Fruit fly (Drosophila melanogaster) whole organism, embryonic: Measurements from ENCODE around the gene CG34453.

Experiments
- B-H1 ChIP-seq: fragments of 200-800 bp; sonication (Bioruptor generic); IDR thresholded peaks from 3 replicates; pipeline ENCODE4 v1.3.6; 2022; ENCODE audit warnings: missing biosample characterization, missing genetic modification characterization
- CG10431 ChIP-seq: fragments of 200-800 bp; sonication (Bioruptor generic); optimal IDR thresholded peaks from 3 replicates; lab custom pipeline; 2018; ENCODE audit warnings: missing biosample characterization, mild to moderate bottlenecking, missing genetic modification characterization
- CG12236 ChIP-seq: fragments of 200-800 bp; sonication (Bioruptor generic); optimal IDR thresholded peaks from 2 replicates; lab custom pipeline; 2016; ENCODE audit warnings: missing biosample characterization, missing genetic modification characterization
- CG12299 ChIP-seq: fragments of 200-800 bp; sonication (Bioruptor generic); optimal IDR thresholded peaks from 2 replicates; lab custom pipeline; 2018; ENCODE audit warnings: missing biosample characterization, mild to moderate bottlenecking, missing genetic modification characterization
- CG12659 ChIP-seq: fragments of 200-800 bp; sonication (Bioruptor generic); optimal IDR thresholded peaks from 3 replicates; lab custom pipeline; 2017; ENCODE audit warnings: mild to moderate bottlenecking, missing biosample characterization, missing genetic modification reagents, missing genetic modification characterization
- CG16815 ChIP-seq: fragments of 200-800 bp; sonication (Bioruptor generic); optimal IDR thresholded peaks from 3 replicates; lab custom pipeline; 2017; ENCODE audit warnings: missing biosample characterization, mild to moderate bottlenecking, missing genetic modification characterization
- CG18011 ChIP-seq: fragments of 200-800 bp; sonication (Bioruptor generic); optimal IDR thresholded peaks from 2 replicates; lab custom pipeline; 2017; ENCODE audit warnings: missing biosample characterization, missing genetic modification characterization, mild to moderate bottlenecking, moderate library complexity, missing genotype
- CG31224 ChIP-seq: fragments of 200-800 bp; sonication (Bioruptor generic); IDR thresholded peaks from 2 replicates; pipeline ENCODE4 v1.3.6; 2022; ENCODE audit warnings: missing biosample characterization, missing genetic modification characterization
- CG34422 ChIP-seq: fragments of 200-800 bp; sonication (Bioruptor generic); IDR thresholded peaks from 3 replicates; pipeline ENCODE4 v1.3.6; 2022; ENCODE audit warnings: missing biosample characterization, missing genetic modification characterization
- CG3995 ChIP-seq: fragments of 200-800 bp; sonication (Bioruptor generic); optimal IDR thresholded peaks from 3 replicates; lab custom pipeline; 2016; ENCODE audit warnings: missing biosample characterization, missing genetic modification characterization
- CG6854 ChIP-seq: fragments of 200-800 bp; sonication (Bioruptor generic); optimal IDR thresholded peaks from 3 replicates; lab custom pipeline; 2017; ENCODE audit warnings: missing biosample characterization, mild to moderate bottlenecking, missing genetic modification characterization
- CG8924 ChIP-seq: fragments of 200-800 bp; optimal IDR thresholded peaks from 3 replicates; lab custom pipeline; 2019; ENCODE audit warnings: missing biosample characterization, mild to moderate bottlenecking, missing genetic modification characterization, moderate library complexity
- CTCF ChIP-seq: fragments of 200-800 bp; sonication (Bioruptor generic); optimal IDR thresholded peaks from 2 replicates; lab custom pipeline; 2017; ENCODE audit warnings: missing biosample characterization, mild to moderate bottlenecking, missing genetic modification characterization, moderate library complexity
- Camta ChIP-seq: fragments of 200-800 bp; sonication (Bioruptor generic); optimal IDR thresholded peaks from 2 replicates; lab custom pipeline; 2016; ENCODE audit warnings: missing biosample characterization, missing genetic modification characterization
- CkIIα-i1 ChIP-seq: fragments of 200-800 bp; sonication (Bioruptor generic); IDR thresholded peaks from 2 replicates; pipeline ENCODE4 v1.3.6; 2022; ENCODE audit warnings: missing biosample characterization, missing genetic modification characterization
- Dek ChIP-seq: fragments of 200-800 bp; sonication (Bioruptor generic); optimal IDR thresholded peaks from 3 replicates; lab custom pipeline; 2019; ENCODE audit warnings: missing biosample characterization, mild to moderate bottlenecking, missing genetic modification characterization, moderate library complexity
- Gsc ChIP-seq: fragments of 200-800 bp; sonication (Bioruptor generic); IDR thresholded peaks from 2 replicates; pipeline ENCODE4 v1.3.6; 2022; ENCODE audit warnings: missing biosample characterization, missing genetic modification characterization
- HLH4C ChIP-seq: fragments of 200-800 bp; sonication (Bioruptor generic); IDR thresholded peaks from 3 replicates; pipeline ENCODE4 v1.3.6; 2022; ENCODE audit warnings: missing biosample characterization, missing genetic modification characterization; ENCODE audit not compliant: partially characterized antibody
- Hmr ChIP-seq: fragments of 200-800 bp; sonication (Bioruptor generic); optimal IDR thresholded peaks from 3 replicates; lab custom pipeline; 2017; ENCODE audit warnings: mild to moderate bottlenecking, missing biosample characterization, missing genetic modification reagents, missing genetic modification characterization
- Hr39 ChIP-seq: fragments of >200 bp; optimal IDR thresholded peaks from 2 replicates; lab custom pipeline; 2017
- Lhr ChIP-seq: fragments of 200-800 bp; sonication (Bioruptor generic); optimal IDR thresholded peaks from 3 replicates; lab custom pipeline; 2017; ENCODE audit warnings: mild to moderate bottlenecking, missing biosample characterization, missing genetic modification reagents, missing genetic modification characterization
- Myb ChIP-seq: fragments of 200-800 bp; sonication (Bioruptor generic); optimal IDR thresholded peaks from 2 replicates; lab custom pipeline; 2016; ENCODE audit warnings: missing biosample characterization, missing genetic modification characterization
- Rfx ChIP-seq: fragments of 200-800 bp; sonication (Bioruptor generic); IDR thresholded peaks from 2 replicates; pipeline ENCODE4 v1.3.6; 2022; ENCODE audit warnings: missing biosample characterization, missing genetic modification characterization
- Taf1 ChIP-seq: fragments of 200-800 bp; sonication (Bioruptor generic); IDR thresholded peaks from 2 replicates; pipeline ENCODE4 v1.3.6; 2022; ENCODE audit warnings: missing biosample characterization, missing genetic modification characterization
- Tbp ChIP-seq: fragments of >200 bp; optimal IDR thresholded peaks from 2 replicates; lab custom pipeline; 2018; ENCODE audit warnings: missing biosample characterization, missing genetic modification characterization
- Xrp1 ChIP-seq: fragments of 200-800 bp; sonication (Bioruptor generic); IDR thresholded peaks from 2 replicates; pipeline ENCODE4 v1.3.6; 2022; ENCODE audit warnings: missing biosample characterization, missing genetic modification characterization
- ab ChIP-seq: fragments of 200-800 bp; sonication (Bioruptor generic); optimal IDR thresholded peaks from 2 replicates; lab custom pipeline; 2016; ENCODE audit warnings: missing biosample characterization, missing genetic modification characterization
- ase ChIP-seq: fragments of 200-800 bp; sonication (Bioruptor generic); IDR thresholded peaks from 3 replicates; pipeline ENCODE4 v1.3.6; 2022; ENCODE audit warnings: missing biosample characterization, missing genetic modification characterization
- az2 ChIP-seq: fragments of 200-800 bp; sonication (Bioruptor generic); optimal IDR thresholded peaks from 3 replicates; lab custom pipeline; 2016; ENCODE audit warnings: missing biosample characterization, missing genetic modification characterization
- bowl ChIP-seq: fragments of 200-800 bp; sonication (Bioruptor generic); IDR thresholded peaks from 2 replicates; pipeline ENCODE4 v1.3.6; 2022; ENCODE audit warnings: missing biosample characterization, missing genetic modification characterization
- chinmo ChIP-seq: fragments of 200-800 bp; sonication (Bioruptor generic); IDR thresholded peaks from 4 replicates; pipeline ENCODE4 v1.3.6; 2022; ENCODE audit warnings: missing biosample characterization, missing genetic modification characterization; ENCODE audit not compliant: partially characterized antibody
- dati ChIP-seq: fragments of 200-800 bp; sonication (Bioruptor generic); IDR thresholded peaks from 2 replicates; pipeline ENCODE4 v1.3.6; 2022; ENCODE audit warnings: missing biosample characterization, missing genetic modification characterization
- lbe ChIP-seq: fragments of 200-800 bp; sonication (Bioruptor generic); optimal IDR thresholded peaks from 2 replicates; lab custom pipeline; 2016; ENCODE audit warnings: missing biosample characterization, mild to moderate bottlenecking, missing genetic modification characterization
- lmd ChIP-seq: fragments of 200-800 bp; sonication (Bioruptor generic); IDR thresholded peaks from 2 replicates; pipeline ENCODE4 v1.3.6; 2022; ENCODE audit warnings: missing biosample characterization, missing genetic modification characterization
- lov ChIP-seq, 2 experiments: fragments of 200-800 bp in 1 of 2; fragments of >200 bp in 1 of 2; sonication (Bioruptor generic) in 1 of 2; IDR thresholded peaks in 1 of 2; optimal IDR thresholded peaks in 1 of 2; 2 replicates in 1 of 2; 3 replicates in 1 of 2; pipeline versions ENCODE4 v1.3.6 to Lab custom; 2017 to 2022; ENCODE audit warnings: missing biosample characterization in 1 of 2, missing genetic modification characterization in 1 of 2
- nerfin-1 ChIP-seq: fragments of 200-800 bp; sonication (Bioruptor generic); optimal IDR thresholded peaks from 3 replicates; lab custom pipeline; 2019; ENCODE audit warnings: missing biosample characterization, mild to moderate bottlenecking, missing genetic modification characterization, moderate library complexity
- nerfin-2 ChIP-seq: fragments of 200-800 bp; sonication (Bioruptor generic); IDR thresholded peaks from 2 replicates; pipeline ENCODE4 v1.3.6; 2022; ENCODE audit warnings: missing biosample characterization, missing genetic modification characterization; ENCODE audit not compliant: partially characterized antibody
- p53 ChIP-seq: fragments of 200-800 bp; sonication (Bioruptor generic); optimal IDR thresholded peaks from 2 replicates; lab custom pipeline; 2016; ENCODE audit warnings: missing biosample characterization, missing genetic modification characterization
- pho ChIP-seq: fragments of 200-800 bp; sonication (Bioruptor generic); optimal IDR thresholded peaks from 2 replicates; lab custom pipeline; 2016; ENCODE audit warnings: missing biosample characterization, missing genetic modification characterization
- pnt ChIP-seq: fragments of 200-800 bp; sonication (Bioruptor generic); optimal IDR thresholded peaks from 3 replicates; lab custom pipeline; 2016; ENCODE audit warnings: missing biosample characterization, missing genetic modification characterization
- pros ChIP-seq: fragments of 200-800 bp; sonication (Bioruptor generic); optimal IDR thresholded peaks from 3 replicates; lab custom pipeline; 2019; ENCODE audit warnings: missing biosample characterization, mild to moderate bottlenecking, missing genetic modification characterization, moderate library complexity
- pzg ChIP-seq: fragments of 200-800 bp; sonication (Bioruptor generic); optimal IDR thresholded peaks from 3 replicates; lab custom pipeline; 2018; ENCODE audit warnings: missing biosample characterization, mild to moderate bottlenecking, missing genetic modification characterization, moderate library complexity
- run ChIP-seq: fragments of 200-800 bp; sonication (Bioruptor generic); optimal IDR thresholded peaks from 3 replicates; lab custom pipeline; 2018; ENCODE audit warnings: missing biosample characterization, mild to moderate bottlenecking, missing genetic modification characterization
- sc ChIP-seq, 3 experiments: fragments of >200 bp in 2 of 3; fragments of 200-800 bp in 1 of 3; sonication (Bioruptor generic) in 1 of 3; optimal IDR thresholded peaks; 2 replicates in 2 of 3; 3 replicates in 1 of 3; lab custom pipeline; 2017; ENCODE audit warnings: mild to moderate bottlenecking in 1 of 3, missing biosample characterization in 1 of 3, missing genetic modification characterization in 1 of 3, missing genetic modification reagents in 1 of 3
- slou ChIP-seq: fragments of 200-800 bp; sonication (Bioruptor generic); optimal IDR thresholded peaks from 3 replicates; lab custom pipeline; 2016; ENCODE audit warnings: missing biosample characterization, missing genetic modification characterization
- tll ChIP-seq, 2 experiments: fragments of 200-800 bp in 1 of 2; fragments of >200 bp in 1 of 2; sonication (Bioruptor generic) in 1 of 2; optimal IDR thresholded peaks; 2 replicates each; lab custom pipeline; 2017 to 2019; ENCODE audit warnings: missing biosample characterization in 2 of 2, missing genetic modification characterization in 2 of 2, mild to moderate bottlenecking in 1 of 2, moderate library complexity in 1 of 2
- trem ChIP-seq: fragments of 200-800 bp; optimal IDR thresholded peaks from 3 replicates; lab custom pipeline; 2019; ENCODE audit warnings: missing biosample characterization, mild to moderate bottlenecking, missing genetic modification characterization, moderate library complexity
- twi ChIP-seq: fragments of 200-800 bp; optimal IDR thresholded peaks from 2 replicates; lab custom pipeline; 2019; ENCODE audit warnings: missing biosample characterization, mild to moderate bottlenecking, missing genetic modification characterization, moderate library complexity
- zfh1 ChIP-seq: fragments of 200-800 bp; sonication (Bioruptor generic); IDR thresholded peaks from 3 replicates; pipeline ENCODE4 v1.3.6; 2022; ENCODE audit warnings: missing biosample characterization, missing genetic modification characterization

The CG34453 gene

DNA sequence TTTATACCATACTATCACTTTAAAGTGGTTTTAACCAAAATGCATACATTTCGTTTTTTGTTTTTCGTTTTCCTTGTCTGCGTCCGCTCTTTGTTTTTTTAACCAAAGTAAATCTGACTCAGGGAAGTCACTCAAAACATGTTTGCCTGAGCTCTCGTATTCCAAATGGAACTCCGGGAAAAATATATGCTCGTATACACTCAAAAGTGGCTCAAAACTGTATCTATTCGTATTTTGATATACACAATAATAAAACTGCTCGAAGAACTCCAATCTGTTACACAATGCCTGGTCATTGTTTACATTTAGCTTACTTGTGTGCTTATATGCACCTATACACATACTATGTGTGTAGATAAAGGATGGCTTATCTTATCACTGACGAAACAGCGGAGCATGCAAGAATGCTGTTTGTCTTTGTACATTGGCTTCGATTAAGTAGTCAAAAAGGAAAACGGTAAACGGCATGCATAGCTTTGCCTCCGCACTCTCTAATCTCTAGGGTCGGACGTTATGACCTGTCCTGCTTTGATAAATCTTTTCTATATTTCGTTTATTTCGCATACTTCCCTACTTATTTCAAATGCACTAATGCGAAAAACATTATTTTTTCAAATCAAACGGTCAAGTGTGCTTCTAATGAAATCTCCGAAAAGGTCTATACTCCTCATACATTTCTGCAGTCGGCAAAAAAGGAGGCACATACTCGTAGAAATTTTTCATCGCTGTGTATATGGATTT is 37.8 kb upstream of the CG34453 start, which contains the start of gene miple2 (continued):
- TF ChIP-seq run, result no peak
- TF ChIP-seq az2 (GFP tag; lab: Kevin White, UChicago), result peak; percentile 35
- TF ChIP-seq CG3995 (GFP tag; lab: Kevin White, UChicago), result no peak
- TF ChIP-seq CG12299 (tag; lab: Kevin White, UChicago), result peak; percentile 5
- peak; percentile 15 for TF ChIP-seq Camta (GFP tag; lab: Kevin White, UChicago)
- no peak for TF ChIP-seq ab (GFP tag; lab: Kevin White, UChicago)
- no peak for TF ChIP-seq CG31224 (GFP tag; lab: Robert Waterston, UW)
- no peak for TF ChIP-seq Dek (tag; lab: Kevin White, UChicago)
- TF ChIP-seq Hmr (GFP tag; lab: Kevin White, UChicago), result peak; percentile 66
- TF ChIP-seq CG8924, result peak; percentile 34
- TF ChIP-seq pros, result peak; percentile 76
- TF ChIP-seq CTCF (GFP tag; lab: Kevin White, UChicago), result no peak
- TF ChIP-seq Rfx (GFP tag; lab: Robert Waterston, UW), result no peak
- peak; percentile 52 for TF ChIP-seq CG12659 (GFP tag; lab: Kevin White, UChicago)
- no peak for TF ChIP-seq nerfin-2 (GFP tag; lab: Robert Waterston, UW)
- TF ChIP-seq slou (GFP tag; lab: Kevin White, UChicago), result no peak
- TF ChIP-seq Xrp1 (GFP tag; lab: Robert Waterston, UW), result peak; percentile 60
- TF ChIP-seq lbe (GFP tag; lab: Kevin White, UChicago), result no peak
- no peak for TF ChIP-seq CG16815 (GFP tag; lab: Kevin White, UChicago)
- TF ChIP-seq sc (optimal IDR thresholded peaks at IDR 0.05; lab: Kevin White, UChicago), result no peak
- peak; percentile 64 for TF ChIP-seq sc (GFP tag; optimal IDR thresholded peaks at IDR 0.05; lab: Kevin White, UChicago)
- TF ChIP-seq trem (tag; lab: Kevin White, UChicago), result no peak
- no peak for TF ChIP-seq Taf1 (GFP tag; lab: Robert Waterston, UW)
- no peak for TF ChIP-seq ase (GFP tag; lab: Robert Waterston, UW)
- TF ChIP-seq nerfin-1 (tag; lab: Kevin White, UChicago), result peak; percentile 55
- TF ChIP-seq CG18011, result peak; percentile 38
- no peak for TF ChIP-seq dati (GFP tag; lab: Robert Waterston, UW)
- TF ChIP-seq pho (GFP tag; lab: Kevin White, UChicago), result peak; percentile 3
- 0 out of 2 replicates have a peak, but pooled peaks have one; percentile 12 for TF ChIP-seq lmd
- peak; percentile 68; the same call in 3 of the 4 replicates for TF ChIP-seq chinmo (GFP tag; lab: Robert Waterston, UW)
- TF ChIP-seq pnt, result no peak
- no peak for TF ChIP-seq Tbp (GFP tag; lab: Kevin White, UChicago)
- TF ChIP-seq CG6854 (GFP tag; lab: Kevin White, UChicago), result peak; percentile 31
- peak; percentile 46 for TF ChIP-seq Lhr
- TF ChIP-seq p53 (GFP tag; lab: Kevin White, UChicago), result no peak
- peak; percentile 47 for TF ChIP-seq CG10431 (GFP tag; lab: Kevin White, UChicago)
- TF ChIP-seq Hr39 (lab: Kevin White, UChicago), result no peak
- peak; percentile 36 for TF ChIP-seq CG12236 (GFP tag; lab: Kevin White, UChicago)
- peak in 1 of 2 experiments; percentile 72 for TF ChIP-seq tll (GFP tag; optimal IDR thresholded peaks at IDR 0.05; lab: Kevin White, UChicago)
- no peak for TF ChIP-seq B-H1 (GFP tag; lab: Robert Waterston, UW)
- TF ChIP-seq zfh1, result 0 out of 3 replicates have a peak, but pooled peaks have one; percentile 6
- TF ChIP-seq lov (optimal IDR thresholded peaks at IDR 0.05; lab: Kevin White, UChicago), result no peak
- TF ChIP-seq lov (GFP tag; IDR thresholded peaks at IDR 0.05; lab: Robert Waterston, UW), result no peak
- TF ChIP-seq HLH4C (GFP tag; lab: Robert Waterston, UW), result no peak
- TF ChIP-seq bowl, result no peak
- TF ChIP-seq CG34422 (GFP tag; lab: Robert Waterston, UW), result no peak
- no peak for TF ChIP-seq pzg (GFP tag; lab: Kevin White, UChicago)
- no peak for TF ChIP-seq Gsc (GFP tag; lab: Robert Waterston, UW)
- TF ChIP-seq CkIIα-i1 (GFP tag; lab: Robert Waterston, UW), result no peak
- TF ChIP-seq twi (tag; lab: Kevin White, UChicago), result peak; percentile 57
- peak; percentile 23 for TF ChIP-seq Myb
